Worm (Caenorhabditis elegans) whole organism, L3 larva: Measurements from ENCODE around the gene R05G9.3.

Source experiments
- ZK546.5 ChIP-seq: sonication (generic microtip); optimal IDR thresholded peaks from 2 replicates; lab custom pipeline; 2017; ENCODE audit warnings: missing biosample characterization, missing genetic modification characterization
- ceh-16 ChIP-seq: sonication (generic microtip); optimal IDR thresholded peaks from 2 replicates; lab custom pipeline; 2017; ENCODE audit warnings: missing biosample characterization, missing genetic modification characterization
- daf-12 ChIP-seq: fragments of 150-350 bp; optimal IDR thresholded peaks from 2 replicates; lab custom pipeline; 2014; ENCODE audit warnings: missing biosample characterization, missing genetic modification reagents, missing genetic modification characterization
- fos-1 ChIP-seq: fragments of 150-350 bp; optimal IDR thresholded peaks from 2 replicates; lab custom pipeline; 2014; ENCODE audit warnings: missing biosample characterization, missing genetic modification characterization
- lin-15B ChIP-seq: fragments of 150-350 bp; optimal IDR thresholded peaks from 2 replicates; lab custom pipeline; 2014; ENCODE audit warnings: missing biosample characterization, missing genetic modification characterization
- mdl-1 ChIP-seq: fragments of 150-350 bp; optimal IDR thresholded peaks from 2 replicates; lab custom pipeline; 2014; ENCODE audit warnings: missing biosample characterization, missing genetic modification characterization
- nhr-12 ChIP-seq: fragments of 150-350 bp; optimal IDR thresholded peaks from 2 replicates; lab custom pipeline; 2014; ENCODE audit warnings: missing biosample characterization, missing genetic modification characterization
- nhr-28 ChIP-seq: fragments of 150-350 bp; optimal IDR thresholded peaks from 2 replicates; lab custom pipeline; 2014; ENCODE audit warnings: missing biosample characterization, missing genetic modification characterization
- pha-4 ChIP-seq: fragments of 150-350 bp; optimal IDR thresholded peaks from 2 replicates; lab custom pipeline; 2014; ENCODE audit warnings: missing biosample characterization, missing genetic modification reagents, missing genetic modification characterization
- skn-1 ChIP-seq: fragments of 150-350 bp; optimal IDR thresholded peaks from 2 replicates; lab custom pipeline; 2014; ENCODE audit warnings: missing biosample characterization, missing genetic modification characterization
- snpc-4 ChIP-seq: fragments of 150-350 bp; optimal IDR thresholded peaks from 2 replicates; lab custom pipeline; 2014; ENCODE audit warnings: missing biosample characterization, missing genetic modification characterization
- unc-62 ChIP-seq: fragments of 150-350 bp; sonication (generic microtip); optimal IDR thresholded peaks from 4 replicates; lab custom pipeline; 2014; ENCODE audit warnings: missing biosample characterization, missing genetic modification reagents, missing genetic modification characterization
- ztf-11 ChIP-seq: fragments of 150-350 bp; optimal IDR thresholded peaks from 2 replicates; lab custom pipeline; 2014; ENCODE audit warnings: missing biosample characterization, missing genetic modification characterization

- TF ChIP-seq unc-62 (GFP tag; lab: Kevin White, UChicago) (no peak), lin-15B (tag; lab: Kevin White, UChicago) (no peak), ceh-16 (tag; lab: Kevin White, UChicago) (no peak), pha-4 (tag; lab: Kevin White, UChicago) (no peak), mdl-1 (no peak), daf-12 (tag; lab: Kevin White, UChicago) (no peak), nhr-12 (tag; lab: Kevin White, UChicago) (no peak), nhr-28 (no peak), ZK546.5 (tag; lab: Kevin White, UChicago) (no peak), ztf-11 (tag; lab: Kevin White, UChicago) (no peak), skn-1 (no peak), fos-1 (tag; lab: Kevin White, UChicago) (no peak), snpc-4 (no peak)
Measured at ce11 chrII:6454671-6455070, 46.6 kb downstream of the R05G9.3 start, which contains the start of gene aptf-1.
